Fruit fly (Drosophila melanogaster) whole organism, embryonic: ENCODE results near the gene CG9106.

ENCODE experiments used
- ATbp ChIP-seq: fragments of 200-800 bp; sonication (Bioruptor generic); optimal IDR thresholded peaks from 2 replicates; lab custom pipeline; 2017; ENCODE audit warnings: missing biosample characterization, mild to moderate bottlenecking, missing genetic modification characterization, missing genetic modification reagents
- Abd-B ChIP-seq: fragments of 200-800 bp; sonication (Bioruptor generic); optimal IDR thresholded peaks from 2 replicates; lab custom pipeline; 2018; ENCODE audit warnings: missing biosample characterization, mild to moderate bottlenecking, missing genetic modification characterization, moderate library complexity
- B-H1 ChIP-seq: fragments of 200-800 bp; sonication (Bioruptor generic); IDR thresholded peaks from 3 replicates; pipeline ENCODE4 v1.3.6; 2022; ENCODE audit warnings: missing biosample characterization, missing genetic modification characterization
- Blimp-1 ChIP-seq: fragments of 200-800 bp; sonication (Bioruptor generic); optimal IDR thresholded peaks from 3 replicates; lab custom pipeline; 2018; ENCODE audit warnings: missing biosample characterization, missing genetic modification characterization, mild to moderate bottlenecking, moderate library complexity, missing genetic modification reagents
- BtbVII ChIP-seq: fragments of 200-800 bp; sonication (Bioruptor generic); optimal IDR thresholded peaks from 3 replicates; lab custom pipeline; 2017; ENCODE audit warnings: missing biosample characterization, mild to moderate bottlenecking, missing genetic modification characterization
- Bteb2 ChIP-seq: fragments of 200-800 bp; sonication (Bioruptor generic); optimal IDR thresholded peaks from 2 replicates; lab custom pipeline; 2016; ENCODE audit warnings: missing biosample characterization, missing genetic modification characterization
- CG10654 ChIP-seq: fragments of 200-800 bp; sonication (Bioruptor generic); optimal IDR thresholded peaks from 2 replicates; lab custom pipeline; 2016; ENCODE audit warnings: missing biosample characterization, missing genetic modification characterization
- CG11504 ChIP-seq: fragments of 200-800 bp; sonication (Bioruptor generic); optimal IDR thresholded peaks from 3 replicates; lab custom pipeline; 2019; ENCODE audit warnings: missing biosample characterization, mild to moderate bottlenecking, missing genetic modification characterization, moderate library complexity
- CG11723 ChIP-seq: fragments of 200-800 bp; sonication (Bioruptor generic); optimal IDR thresholded peaks from 2 replicates; lab custom pipeline; 2017; ENCODE audit warnings: missing biosample characterization, mild to moderate bottlenecking, missing genetic modification characterization
- CG33557 ChIP-seq: fragments of 200-800 bp; sonication (Bioruptor generic); optimal IDR thresholded peaks from 2 replicates; lab custom pipeline; 2019; ENCODE audit warnings: missing biosample characterization, mild to moderate bottlenecking, missing genetic modification characterization, moderate library complexity
- CG42726 ChIP-seq: fragments of 200-800 bp; sonication (Bioruptor generic); IDR thresholded peaks from 2 replicates; pipeline ENCODE4 v1.3.6; 2022; ENCODE audit warnings: missing biosample characterization, missing genetic modification characterization; ENCODE audit not compliant: partially characterized antibody
- CG4282 ChIP-seq: fragments of 200-800 bp; sonication (Bioruptor generic); optimal IDR thresholded peaks from 2 replicates; lab custom pipeline; 2016; ENCODE audit warnings: missing biosample characterization, missing genetic modification characterization
- CG4404 ChIP-seq: fragments of 200-800 bp; sonication (Bioruptor generic); IDR thresholded peaks from 2 replicates; pipeline ENCODE4 v1.3.6; 2022; ENCODE audit warnings: missing biosample characterization, missing genetic modification characterization
- CG5953 ChIP-seq: fragments of 200-800 bp; sonication (Bioruptor generic); IDR thresholded peaks from 2 replicates; pipeline ENCODE4 v1.3.6; 2022; ENCODE audit warnings: missing biosample characterization, missing genetic modification characterization
- CG9876 ChIP-seq: fragments of 200-800 bp; sonication (Bioruptor generic); optimal IDR thresholded peaks from 2 replicates; lab custom pipeline; 2016; ENCODE audit warnings: missing biosample characterization, missing genetic modification characterization
- Dek ChIP-seq: fragments of 200-800 bp; sonication (Bioruptor generic); optimal IDR thresholded peaks from 3 replicates; lab custom pipeline; 2019; ENCODE audit warnings: missing biosample characterization, mild to moderate bottlenecking, missing genetic modification characterization, moderate library complexity
- Dip3 ChIP-seq: fragments of 200-800 bp; sonication (Bioruptor generic); optimal IDR thresholded peaks from 3 replicates; lab custom pipeline; 2016; ENCODE audit warnings: missing biosample characterization, missing genetic modification characterization
- Gsc ChIP-seq: fragments of 200-800 bp; sonication (Bioruptor generic); IDR thresholded peaks from 2 replicates; pipeline ENCODE4 v1.3.6; 2022; ENCODE audit warnings: missing biosample characterization, missing genetic modification characterization
- H2.0 ChIP-seq: fragments of 200-800 bp; sonication (Bioruptor generic); IDR thresholded peaks from 2 replicates; pipeline ENCODE4 v1.3.6; 2022; ENCODE audit warnings: missing biosample characterization, missing genetic modification characterization
- MTF-1 ChIP-seq: fragments of 200-800 bp; sonication (Bioruptor generic); optimal IDR thresholded peaks from 2 replicates; lab custom pipeline; 2018; ENCODE audit warnings: missing biosample characterization, mild to moderate bottlenecking, missing genetic modification characterization, borderline replicate concordance
- Oli ChIP-seq: fragments of 200-800 bp; sonication (Bioruptor generic); optimal IDR thresholded peaks from 2 replicates; lab custom pipeline; 2018; ENCODE audit warnings: missing biosample characterization, mild to moderate bottlenecking, missing genetic modification characterization, moderate library complexity
- Opbp ChIP-seq: fragments of 200-800 bp; sonication (Bioruptor generic); IDR thresholded peaks from 3 replicates; pipeline ENCODE4 v1.3.6; 2022; ENCODE audit warnings: missing biosample characterization, missing genetic modification characterization; ENCODE audit not compliant: partially characterized antibody
- Spps ChIP-seq: fragments of 200-800 bp; sonication (Bioruptor generic); optimal IDR thresholded peaks from 2 replicates; lab custom pipeline; 2018; ENCODE audit warnings: missing biosample characterization, mild to moderate bottlenecking, missing genetic modification characterization
- Ssrp ChIP-seq: fragments of 200-800 bp; sonication (Bioruptor generic); optimal IDR thresholded peaks from 2 replicates; lab custom pipeline; 2018; ENCODE audit warnings: missing biosample characterization, mild to moderate bottlenecking, missing genetic modification characterization, moderate library complexity
- Taf1 ChIP-seq: fragments of 200-800 bp; sonication (Bioruptor generic); IDR thresholded peaks from 2 replicates; pipeline ENCODE4 v1.3.6; 2022; ENCODE audit warnings: missing biosample characterization, missing genetic modification characterization
- al ChIP-seq: fragments of 200-800 bp; sonication (Bioruptor generic); IDR thresholded peaks from 2 replicates; pipeline ENCODE4 v1.3.6; 2022; ENCODE audit warnings: missing biosample characterization, missing genetic modification characterization
- bowl ChIP-seq: fragments of 200-800 bp; sonication (Bioruptor generic); IDR thresholded peaks from 2 replicates; pipeline ENCODE4 v1.3.6; 2022; ENCODE audit warnings: missing biosample characterization, missing genetic modification characterization
- corto ChIP-seq: fragments of 200-800 bp; sonication (Bioruptor generic); optimal IDR thresholded peaks from 2 replicates; lab custom pipeline; 2016; ENCODE audit warnings: missing biosample characterization, mild to moderate bottlenecking, missing genetic modification characterization, moderate library complexity
- crc ChIP-seq: fragments of 200-800 bp; sonication (Bioruptor generic); optimal IDR thresholded peaks from 2 replicates; lab custom pipeline; 2016; ENCODE audit warnings: missing biosample characterization, missing genetic modification characterization
- dm ChIP-seq: fragments of 200-800 bp; sonication (Bioruptor generic); optimal IDR thresholded peaks from 3 replicates; lab custom pipeline; 2016; ENCODE audit warnings: missing biosample characterization, missing genetic modification characterization
- fu2 ChIP-seq: fragments of 200-800 bp; sonication (Bioruptor generic); optimal IDR thresholded peaks from 2 replicates; lab custom pipeline; 2016; ENCODE audit warnings: missing biosample characterization, missing genetic modification characterization
- gfzf ChIP-seq: fragments of 200-800 bp; sonication (Bioruptor generic); optimal IDR thresholded peaks from 2 replicates; lab custom pipeline; 2016; ENCODE audit warnings: missing biosample characterization, mild to moderate bottlenecking, missing genetic modification characterization, moderate library complexity
- gsb-n ChIP-seq: fragments of 200-800 bp; sonication (Bioruptor generic); optimal IDR thresholded peaks from 3 replicates; lab custom pipeline; 2018; ENCODE audit warnings: missing biosample characterization, mild to moderate bottlenecking, missing genetic modification characterization
- insv ChIP-seq, 2 experiments: fragments of 200-800 bp; sonication (Bioruptor generic); optimal IDR thresholded peaks; 3 replicates each; lab custom pipeline; 2016 to 2018; ENCODE audit warnings: missing biosample characterization in 2 of 2, missing genetic modification characterization in 2 of 2
- knrl ChIP-seq: fragments of 200-800 bp; sonication (Bioruptor generic); IDR thresholded peaks from 3 replicates; pipeline ENCODE4 v1.3.6; 2022; ENCODE audit warnings: missing biosample characterization, missing genetic modification characterization; ENCODE audit not compliant: partially characterized antibody
- maf-S ChIP-seq: fragments of 200-800 bp; sonication (Bioruptor generic); optimal IDR thresholded peaks from 2 replicates; lab custom pipeline; 2016; ENCODE audit warnings: missing biosample characterization, missing genetic modification characterization
- oc ChIP-seq: fragments of 200-800 bp; sonication (Bioruptor generic); optimal IDR thresholded peaks from 2 replicates; lab custom pipeline; 2018; ENCODE audit warnings: missing biosample characterization, mild to moderate bottlenecking, missing genetic modification characterization, moderate library complexity
- phol ChIP-seq: fragments of 200-800 bp; sonication (Bioruptor generic); optimal IDR thresholded peaks from 3 replicates; lab custom pipeline; 2018; ENCODE audit warnings: missing biosample characterization, mild to moderate bottlenecking, missing genetic modification characterization, moderate library complexity
- pum ChIP-seq: fragments of 200-800 bp; sonication (Bioruptor generic); optimal IDR thresholded peaks from 2 replicates; lab custom pipeline; 2016; ENCODE audit warnings: missing biosample characterization, missing genetic modification characterization
- pzg ChIP-seq: fragments of 200-800 bp; sonication (Bioruptor generic); optimal IDR thresholded peaks from 3 replicates; lab custom pipeline; 2018; ENCODE audit warnings: missing biosample characterization, mild to moderate bottlenecking, missing genetic modification characterization, moderate library complexity
- ranshi ChIP-seq: fragments of 200-800 bp; sonication (Bioruptor generic); IDR thresholded peaks from 2 replicates; pipeline ENCODE4 v1.3.6; 2022; ENCODE audit warnings: missing biosample characterization, missing genetic modification characterization
- ro ChIP-seq: fragments of 200-800 bp; sonication (Bioruptor generic); IDR thresholded peaks from 2 replicates; pipeline ENCODE4 v1.3.6; 2022; ENCODE audit warnings: missing biosample characterization, missing genetic modification characterization
- run ChIP-seq: fragments of 200-800 bp; sonication (Bioruptor generic); optimal IDR thresholded peaks from 3 replicates; lab custom pipeline; 2018; ENCODE audit warnings: missing biosample characterization, mild to moderate bottlenecking, missing genetic modification characterization
- scrt ChIP-seq: fragments of 200-800 bp; sonication (Bioruptor generic); optimal IDR thresholded peaks from 2 replicates; lab custom pipeline; 2018; ENCODE audit warnings: missing biosample characterization, mild to moderate bottlenecking, missing genetic modification characterization, moderate library complexity
- sisA ChIP-seq: fragments of 200-800 bp; sonication (Bioruptor generic); IDR thresholded peaks from 2 replicates; pipeline ENCODE4 v1.3.6; 2022; ENCODE audit warnings: missing biosample characterization, missing genetic modification characterization
- slou ChIP-seq: fragments of 200-800 bp; sonication (Bioruptor generic); optimal IDR thresholded peaks from 3 replicates; lab custom pipeline; 2016; ENCODE audit warnings: missing biosample characterization, missing genetic modification characterization
- sna ChIP-seq: fragments of 200-800 bp; sonication (Bioruptor generic); IDR thresholded peaks from 2 replicates; pipeline ENCODE4 v1.3.6; 2022; ENCODE audit warnings: missing biosample characterization, missing genetic modification characterization; ENCODE audit not compliant: partially characterized antibody
- sr ChIP-seq: fragments of 200-800 bp; sonication (Bioruptor generic); IDR thresholded peaks from 3 replicates; pipeline ENCODE4 v1.3.6; 2022; ENCODE audit warnings: missing biosample characterization, missing genetic modification characterization
- sug ChIP-seq: fragments of 200-800 bp; optimal IDR thresholded peaks from 2 replicates; lab custom pipeline; 2019; ENCODE audit warnings: missing biosample characterization, mild to moderate bottlenecking, missing genetic modification characterization, moderate library complexity
- trem ChIP-seq: fragments of 200-800 bp; optimal IDR thresholded peaks from 3 replicates; lab custom pipeline; 2019; ENCODE audit warnings: missing biosample characterization, mild to moderate bottlenecking, missing genetic modification characterization, moderate library complexity
- vfl ChIP-seq: fragments of 200-800 bp; sonication (Bioruptor generic); optimal IDR thresholded peaks from 2 replicates; lab custom pipeline; 2016; ENCODE audit warnings: missing biosample characterization, missing genetic modification characterization

CG9106 gene

dm6 chrX:15304211-15304610 lies 32.0 kb upstream of the CG9106 start (continued):
- TF ChIP-seq CG4282 (GFP tag; lab: Kevin White, UChicago) (no peak), insv (GFP tag; optimal IDR thresholded peaks at IDR 0.05; lab: Kevin White, UChicago) (no peak), gsb-n (tag; lab: Kevin White, UChicago) (no peak), Opbp (GFP tag; lab: Robert Waterston, UW) (no peak), CG42726 (GFP tag; lab: Robert Waterston, UW) (no peak), Ssrp (tag; lab: Kevin White, UChicago) (no peak), Taf1 (GFP tag; lab: Robert Waterston, UW) (peak; percentile 40; the same call in 1 of the 2 replicates), Bteb2 (GFP tag; lab: Kevin White, UChicago) (no peak), gfzf (GFP tag; lab: Kevin White, UChicago) (no peak), Oli (tag; lab: Kevin White, UChicago) (no peak), slou (no peak), Abd-B (GFP tag; lab: Kevin White, UChicago) (no peak), H2.0 (GFP tag; lab: Robert Waterston, UW) (no peak), Blimp-1 (GFP tag; lab: Kevin White, UChicago) (no peak), maf-S (no peak), dm (GFP tag; lab: Kevin White, UChicago) (no peak), bowl (GFP tag; lab: Robert Waterston, UW) (no peak), phol (tag; lab: Kevin White, UChicago) (no peak), CG4404 (GFP tag; lab: Robert Waterston, UW) (no peak), sr (GFP tag; lab: Robert Waterston, UW) (no peak), corto (no peak), sna (no peak), ATbp (GFP tag; lab: Kevin White, UChicago) (no peak), vfl (GFP tag; lab: Kevin White, UChicago) (no peak), B-H1 (GFP tag; lab: Robert Waterston, UW) (peak; percentile 26; the same call in 2 of the 3 replicates), MTF-1 (no peak), CG5953 (GFP tag; lab: Robert Waterston, UW) (no peak), pum (GFP tag; lab: Kevin White, UChicago) (no peak), CG9876 (no peak), run (tag; lab: Kevin White, UChicago) (no peak), oc (tag; lab: Kevin White, UChicago) (no peak), sug (tag; lab: Kevin White, UChicago) (no peak), ro (GFP tag; lab: Robert Waterston, UW) (no peak), CG10654 (GFP tag; lab: Kevin White, UChicago) (no peak), trem (tag; lab: Kevin White, UChicago) (no peak), pzg (no peak), ranshi (GFP tag; lab: Robert Waterston, UW) (peak; percentile 51; the same call in 1 of the 2 replicates), Dek (no peak), knrl (GFP tag; lab: Robert Waterston, UW) (no peak), Gsc (GFP tag; lab: Robert Waterston, UW) (no peak), sisA (0 out of 2 replicates have a peak, but pooled peaks have one; percentile 23), CG11504 (tag; lab: Kevin White, UChicago) (peak; percentile 37), fu2 (GFP tag; lab: Kevin White, UChicago) (no peak), BtbVII (GFP tag; lab: Kevin White, UChicago) (no peak), CG11723 (GFP tag; lab: Kevin White, UChicago) (no peak), Dip3 (GFP tag; lab: Kevin White, UChicago) (no peak), al (GFP tag; lab: Robert Waterston, UW) (no peak), scrt (GFP tag; lab: Kevin White, UChicago) (peak; percentile 28), CG33557 (GFP tag; lab: Kevin White, UChicago) (no peak), crc (no peak), Spps (tag; lab: Kevin White, UChicago) (no peak)
